Fruit fly (Drosophila melanogaster) Kc167 (cell line): ENCODE results near the gene fok.

Source experiments
- Sin3A ChIP-seq: fragments of >200 bp; optimal IDR thresholded peaks from 2 replicates; lab custom pipeline; 2018; ENCODE audit warnings: missing external identifiers
- h ChIP-seq: fragments of >200 bp; optimal IDR thresholded peaks from 3 replicates; lab custom pipeline; 2018; ENCODE audit warnings: missing external identifiers
- insv ChIP-seq: fragments of >200 bp; optimal IDR thresholded peaks from 3 replicates; lab custom pipeline; 2018; ENCODE audit warnings: missing external identifiers

- TF ChIP-seq insv, result no peak
- no peak for TF ChIP-seq Sin3A
- TF ChIP-seq h, result no peak
These were observed 2.5 kb downstream of the fok start for dm6 chr2L:20082155-20082964.
